Fruit fly (Drosophila melanogaster) whole organism, prepupa: Measurements from ENCODE around the gene CG31493.

Experiments
- Blimp-1 ChIP-seq: fragments of 200-800 bp; sonication (Bioruptor generic); optimal IDR thresholded peaks from 3 replicates; lab custom pipeline; 2017; ENCODE audit warnings: missing biosample characterization, missing genetic modification characterization, mild to moderate bottlenecking, moderate library complexity, missing genetic modification reagents
- CG10669 ChIP-seq: fragments of 200-800 bp; sonication (Bioruptor generic); optimal IDR thresholded peaks from 3 replicates; lab custom pipeline; 2018; ENCODE audit warnings: missing biosample characterization, mild to moderate bottlenecking, missing genetic modification characterization, moderate library complexity
- CG11294 ChIP-seq: fragments of 200-800 bp; sonication (Bioruptor generic); IDR thresholded peaks from 2 replicates; pipeline ENCODE4 v1.3.6; 2022; ENCODE audit warnings: missing biosample characterization, missing genetic modification characterization
- CG11902 ChIP-seq: fragments of 200-800 bp; sonication (Bioruptor generic); optimal IDR thresholded peaks from 3 replicates; lab custom pipeline; 2016; ENCODE audit warnings: missing biosample characterization, missing genetic modification characterization
- CG16779 ChIP-seq: fragments of 200-800 bp; sonication (Bioruptor generic); optimal IDR thresholded peaks from 3 replicates; lab custom pipeline; 2017; ENCODE audit warnings: missing biosample characterization, mild to moderate bottlenecking, missing genetic modification characterization
- CG34406 ChIP-seq: fragments of 200-800 bp; sonication (Bioruptor generic); optimal IDR thresholded peaks from 3 replicates; lab custom pipeline; 2016; ENCODE audit warnings: missing biosample characterization, missing genetic modification characterization
- CG6808 ChIP-seq: fragments of 200-800 bp; sonication (Bioruptor generic); optimal IDR thresholded peaks from 3 replicates; lab custom pipeline; 2017; ENCODE audit warnings: missing biosample characterization, missing genetic modification characterization, mild to moderate bottlenecking, moderate library complexity, missing genetic modification reagents
- CG7368 ChIP-seq: fragments of 200-800 bp; sonication (Bioruptor generic); optimal IDR thresholded peaks from 3 replicates; lab custom pipeline; 2016; ENCODE audit warnings: missing biosample characterization, missing genetic modification characterization
- Hr39 ChIP-seq: fragments of 200-800 bp; sonication (Bioruptor generic); optimal IDR thresholded peaks from 2 replicates; lab custom pipeline; 2016; ENCODE audit warnings: missing biosample characterization, missing genetic modification characterization
- dac ChIP-seq: fragments of 200-800 bp; sonication (Bioruptor generic); optimal IDR thresholded peaks from 2 replicates; lab custom pipeline; 2017; ENCODE audit warnings: missing biosample characterization, mild to moderate bottlenecking, missing genetic modification characterization
- pdm3 ChIP-seq: fragments of 200-800 bp; sonication (Bioruptor generic); optimal IDR thresholded peaks from 3 replicates; lab custom pipeline; 2016; ENCODE audit warnings: missing biosample characterization, missing genetic modification characterization
- topi ChIP-seq: fragments of 200-800 bp; sonication (Bioruptor generic); optimal IDR thresholded peaks from 3 replicates; lab custom pipeline; 2016; ENCODE audit warnings: missing biosample characterization, missing genetic modification characterization

DNA sequence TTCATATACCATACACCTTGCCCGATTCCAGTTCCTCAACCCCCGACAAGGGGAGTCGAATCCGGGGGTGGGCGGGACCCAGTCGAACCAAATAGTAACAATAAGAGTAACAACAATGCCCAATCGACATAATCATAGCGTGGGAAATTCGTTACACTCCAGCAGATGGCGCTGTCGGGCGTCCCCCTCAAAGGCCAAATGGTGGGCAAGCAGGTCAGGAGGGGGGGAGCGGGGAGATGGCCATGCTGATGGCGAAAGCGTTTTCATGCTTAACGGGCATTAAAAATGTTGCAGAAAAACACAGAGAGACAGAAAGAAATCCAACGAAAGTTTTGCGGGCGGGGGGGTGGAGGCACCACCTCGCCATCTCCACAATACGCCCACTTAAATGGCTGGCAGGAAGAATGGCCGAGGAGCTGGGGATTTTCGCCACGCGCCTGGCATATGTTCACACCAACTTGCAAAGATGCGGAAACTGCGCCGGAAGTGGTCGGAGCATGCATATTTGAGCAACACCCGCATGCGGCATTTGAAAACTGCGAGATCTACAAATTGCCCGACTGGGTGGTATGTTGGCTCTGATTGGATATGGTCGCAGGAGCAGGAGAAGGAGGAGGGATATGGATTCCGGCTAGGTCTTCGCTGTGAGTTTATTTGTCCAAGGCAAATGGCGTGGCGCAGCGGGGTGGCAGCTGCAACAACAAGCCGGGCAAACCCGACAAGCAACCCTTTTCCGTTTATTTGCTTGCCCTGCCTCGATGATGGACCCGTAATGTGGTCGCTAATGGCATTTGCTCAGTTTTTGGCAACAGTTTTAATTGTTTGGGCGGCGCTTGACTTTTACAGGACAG, 8.1 kb downstream of the CG31493 start:
- TF ChIP-seq CG6808 (GFP tag; lab: Kevin White, UChicago): no peak
- TF ChIP-seq topi (GFP tag; lab: Kevin White, UChicago): no peak
- no peak for TF ChIP-seq Blimp-1 (GFP tag; lab: Kevin White, UChicago)
- no peak for TF ChIP-seq CG34406 (GFP tag; lab: Kevin White, UChicago)
- no peak for TF ChIP-seq CG7368 (GFP tag; lab: Kevin White, UChicago)
- no peak for TF ChIP-seq CG16779 (tag; lab: Kevin White, UChicago)
- TF ChIP-seq CG10669 (GFP tag; lab: Kevin White, UChicago): no peak
- no peak for TF ChIP-seq CG11902 (GFP tag; lab: Kevin White, UChicago)
- TF ChIP-seq pdm3 (GFP tag; lab: Kevin White, UChicago): no peak
- TF ChIP-seq CG11294: no peak
- TF ChIP-seq Hr39: no peak
- no peak for TF ChIP-seq dac (GFP tag; lab: Kevin White, UChicago)
